Worm (Caenorhabditis elegans) whole organism, mixed stage, embryonic: ENCODE measurements around the gene clec-246.
"Not testable (repeated sequence)": the region's sequence is repeated elsewhere in the genome, so short reads cannot be mapped to it uniquely, and the experiment has no call there.

ENCODE experiments used
- M03D4.4 ChIP-seq: sonication (generic microtip); optimal IDR thresholded peaks from 2 replicates; lab custom pipeline; 2017; ENCODE audit warnings: mild to moderate bottlenecking, missing genetic modification characterization, missing compliant biosample characterization
- bed-3 ChIP-seq: fragments of 200-800 bp; sonication (Bioruptor generic); optimal IDR thresholded peaks from 3 replicates; lab custom pipeline; 2018; ENCODE audit warnings: mild to moderate bottlenecking, missing genetic modification characterization, moderate library complexity, missing compliant biosample characterization
- blmp-1 ChIP-seq: fragments of 150-350 bp; optimal IDR thresholded peaks from 2 replicates; lab custom pipeline; 2014; ENCODE audit warnings: missing biosample characterization, missing genetic modification characterization
- ceh-39 ChIP-seq: fragments of 150-350 bp; optimal IDR thresholded peaks from 2 replicates; lab custom pipeline; 2014; ENCODE audit warnings: missing biosample characterization, missing genetic modification characterization
- ceh-43 ChIP-seq: fragments of 200-800 bp; sonication (Bioruptor generic); optimal IDR thresholded peaks from 2 replicates; lab custom pipeline; 2018; ENCODE audit warnings: mild to moderate bottlenecking, missing genetic modification characterization, moderate library complexity, missing compliant biosample characterization
- ceh-83 ChIP-seq: fragments of 200-800 bp; sonication (Bioruptor generic); optimal IDR thresholded peaks from 2 replicates; lab custom pipeline; 2018; ENCODE audit warnings: mild to moderate bottlenecking, missing genetic modification characterization, missing compliant biosample characterization
- ces-1 ChIP-seq: fragments of 150-350 bp; optimal IDR thresholded peaks from 2 replicates; lab custom pipeline; 2014; ENCODE audit warnings: missing biosample characterization, missing genetic modification reagents, missing genetic modification characterization
- cnd-1 ChIP-seq: fragments of 200-800 bp; sonication (Bioruptor generic); optimal IDR thresholded peaks from 2 replicates; lab custom pipeline; 2018; ENCODE audit warnings: mild to moderate bottlenecking, missing genetic modification characterization, missing compliant biosample characterization
- drap-1 ChIP-seq: fragments of 200-800 bp; sonication (Bioruptor generic); optimal IDR thresholded peaks from 3 replicates; lab custom pipeline; 2018; ENCODE audit warnings: mild to moderate bottlenecking, missing genetic modification characterization, missing compliant biosample characterization
- elt-1 ChIP-seq: sonication (generic microtip); optimal IDR thresholded peaks from 2 replicates; lab custom pipeline; 2017; ENCODE audit warnings: missing genetic modification characterization, mild to moderate bottlenecking, missing compliant biosample characterization, antibody characterized with exemption, moderate library complexity, borderline replicate concordance; ENCODE audit not compliant: insufficient read depth
- elt-3 ChIP-seq: fragments of 150-350 bp; optimal IDR thresholded peaks from 2 replicates; lab custom pipeline; 2014; ENCODE audit warnings: missing biosample characterization, missing genetic modification characterization
- flh-1 ChIP-seq: fragments of 200-800 bp; sonication (Bioruptor generic); optimal IDR thresholded peaks from 2 replicates; lab custom pipeline; 2018; ENCODE audit warnings: mild to moderate bottlenecking, missing genetic modification characterization, moderate library complexity, missing compliant biosample characterization
- lin-13 ChIP-seq: fragments of 150-350 bp; optimal IDR thresholded peaks from 2 replicates; lab custom pipeline; 2014; ENCODE audit warnings: missing biosample characterization, missing genetic modification characterization
- lin-32 ChIP-seq: fragments of 200-800 bp; sonication (Bioruptor generic); optimal IDR thresholded peaks from 2 replicates; lab custom pipeline; 2018; ENCODE audit warnings: mild to moderate bottlenecking, missing genetic modification characterization, missing compliant biosample characterization
- lsy-2 ChIP-seq: fragments of 150-350 bp; optimal IDR thresholded peaks from 2 replicates; lab custom pipeline; 2014; ENCODE audit warnings: missing biosample characterization, missing genetic modification characterization
- mab-5 ChIP-seq: fragments of 150-350 bp; optimal IDR thresholded peaks from 2 replicates; lab custom pipeline; 2014; ENCODE audit warnings: missing biosample characterization, missing genetic modification characterization
- mep-1 ChIP-seq: fragments of 150-350 bp; optimal IDR thresholded peaks from 2 replicates; lab custom pipeline; 2017; ENCODE audit warnings: missing biosample characterization, missing genetic modification reagents, missing genetic modification characterization, inconsistent platforms
- mls-2 ChIP-seq: sonication (generic microtip); optimal IDR thresholded peaks from 2 replicates; lab custom pipeline; 2016; ENCODE audit warnings: mild to moderate bottlenecking, missing genetic modification characterization, moderate library complexity, missing compliant biosample characterization
- nhr-237 ChIP-seq: fragments of 150-350 bp; optimal IDR thresholded peaks from 2 replicates; lab custom pipeline; 2014; ENCODE audit warnings: missing biosample characterization, missing genetic modification characterization
- pha-4 ChIP-seq: fragments of 150-350 bp; optimal IDR thresholded peaks from 2 replicates; lab custom pipeline; 2018; ENCODE audit warnings: missing biosample characterization, missing genetic modification reagents, missing genetic modification characterization
- sem-2 ChIP-seq: fragments of 200-800 bp; sonication (Bioruptor generic); optimal IDR thresholded peaks from 2 replicates; lab custom pipeline; 2018; ENCODE audit warnings: mild to moderate bottlenecking, missing genetic modification characterization, missing compliant biosample characterization
- snpc-4 ChIP-seq: fragments of 150-350 bp; optimal IDR thresholded peaks from 2 replicates; lab custom pipeline; 2014; ENCODE audit warnings: missing biosample characterization, missing genetic modification characterization
- tbx-8 ChIP-seq: fragments of 200-800 bp; sonication (Bioruptor generic); optimal IDR thresholded peaks from 2 replicates; lab custom pipeline; 2018; ENCODE audit warnings: mild to moderate bottlenecking, missing genetic modification characterization, moderate library complexity, missing compliant biosample characterization
- unc-120 ChIP-seq: sonication (generic microtip); optimal IDR thresholded peaks from 2 replicates; lab custom pipeline; 2017; ENCODE audit warnings: missing genetic modification characterization, missing compliant biosample characterization; ENCODE audit not compliant: poor library complexity, severe bottlenecking
- unc-39 ChIP-seq: fragments of 150-350 bp; optimal IDR thresholded peaks from 2 replicates; lab custom pipeline; 2014; ENCODE audit warnings: missing biosample characterization, missing genetic modification characterization
- unc-62 ChIP-seq: fragments of 150-350 bp; optimal IDR thresholded peaks from 2 replicates; lab custom pipeline; 2014; ENCODE audit warnings: missing biosample characterization, missing genetic modification reagents, missing genetic modification characterization
- zip-8 ChIP-seq: fragments of 150-350 bp; optimal IDR thresholded peaks from 2 replicates; lab custom pipeline; 2014; ENCODE audit warnings: missing biosample characterization, missing genetic modification characterization

clec-246 gene

DNA sequence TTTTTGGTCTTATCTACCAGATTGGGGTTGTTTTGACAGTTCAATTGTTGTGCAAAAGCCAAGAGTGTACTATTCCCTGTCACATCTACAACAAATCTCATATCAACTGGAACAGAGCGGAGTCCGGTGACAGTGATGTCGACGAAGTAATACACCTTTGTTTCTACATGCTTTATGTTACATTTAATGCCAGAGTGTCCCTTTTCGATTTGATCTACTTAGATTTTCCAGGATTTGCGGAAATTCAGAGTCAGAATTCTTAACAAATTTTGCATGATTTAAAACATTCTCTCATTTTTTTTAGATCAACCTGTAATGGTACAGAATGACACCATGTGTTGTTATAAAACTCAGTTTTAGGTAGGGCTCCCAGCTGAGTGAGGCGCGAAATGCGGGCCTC, 26.9 kb downstream of the clec-246 start, which contains the start of gene F16H6.8:
F16H6.8 (minus strand) TSS at position 101 of the 400 bp plus-strand sequence.
- not testable (repeated sequence) for TF ChIP-seq flh-1 (GFP tag; lab: Kevin White, UChicago); mls-2 (tag; lab: Kevin White, UChicago); unc-39 (tag; lab: Kevin White, UChicago)

DNA sequence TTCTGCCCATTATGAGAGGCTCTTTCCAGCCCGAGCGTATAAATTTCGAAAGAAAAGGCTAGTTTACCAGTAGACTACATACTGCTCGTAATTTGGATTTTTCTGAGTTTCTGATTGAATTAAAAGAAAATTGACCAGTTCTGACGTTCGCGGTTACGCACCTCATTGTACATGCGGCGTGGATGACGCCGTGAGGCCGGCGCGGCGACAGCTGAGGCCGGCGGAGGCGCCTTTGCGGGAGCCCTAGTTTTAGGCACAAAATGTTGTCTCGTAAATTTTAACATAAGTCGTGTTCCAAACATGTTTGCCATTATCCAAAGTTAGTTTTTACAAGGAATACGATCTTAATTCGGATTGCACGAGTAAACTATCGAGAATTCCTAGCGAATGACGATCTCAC, 27.5 kb downstream of the clec-246 start, which contains the start of gene F16H6.9:
F16H6.9 (plus strand) TSS at position 301 of the 400 bp plus-strand sequence.
- not testable (repeated sequence) for TF ChIP-seq mep-1 (tag; lab: Kevin White, UChicago); ceh-39 (tag; lab: Kevin White, UChicago); lin-32 (GFP tag; lab: Kevin White, UChicago)

DNA sequence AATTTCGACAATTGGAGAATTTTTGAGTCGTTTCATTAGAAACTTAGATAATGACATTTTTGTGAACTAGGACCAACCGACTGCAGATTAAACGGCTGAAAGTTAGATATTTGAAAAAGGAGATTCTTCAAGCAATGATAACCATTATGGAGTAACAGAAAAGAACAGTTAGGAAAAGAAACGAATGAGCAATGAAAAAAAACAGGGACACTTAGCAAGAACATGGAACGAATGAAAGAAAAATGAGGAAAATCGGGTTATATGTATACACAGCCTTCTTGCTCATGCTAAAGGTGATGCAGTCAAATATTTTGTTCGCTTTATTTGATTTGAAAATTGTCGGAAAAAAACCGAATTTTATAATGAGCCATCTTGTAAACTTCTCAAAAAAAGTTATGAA, 35.1 kb downstream of the clec-246 start, which contains the start of gene F16H6.10:
F16H6.10 (minus strand) TSS at position 101 of the 400 bp plus-strand sequence.
- TF ChIP-seq drap-1 (GFP tag; lab: Kevin White, UChicago): no peak
- TF ChIP-seq flh-1 (GFP tag; lab: Kevin White, UChicago): no peak
- no peak for TF ChIP-seq snpc-4 (tag; lab: Kevin White, UChicago)
- TF ChIP-seq cnd-1 (tag; lab: Kevin White, UChicago): no peak
- TF ChIP-seq unc-62 (GFP tag; lab: Kevin White, UChicago): no peak
- TF ChIP-seq elt-1: no peak
- no peak for TF ChIP-seq lin-32 (GFP tag; lab: Kevin White, UChicago)
- TF ChIP-seq elt-3 (tag; lab: Kevin White, UChicago): no peak
- no peak for TF ChIP-seq blmp-1 (tag; lab: Kevin White, UChicago)
- TF ChIP-seq unc-120: no peak
- no peak for TF ChIP-seq lin-13 (tag; lab: Kevin White, UChicago)

DNA sequence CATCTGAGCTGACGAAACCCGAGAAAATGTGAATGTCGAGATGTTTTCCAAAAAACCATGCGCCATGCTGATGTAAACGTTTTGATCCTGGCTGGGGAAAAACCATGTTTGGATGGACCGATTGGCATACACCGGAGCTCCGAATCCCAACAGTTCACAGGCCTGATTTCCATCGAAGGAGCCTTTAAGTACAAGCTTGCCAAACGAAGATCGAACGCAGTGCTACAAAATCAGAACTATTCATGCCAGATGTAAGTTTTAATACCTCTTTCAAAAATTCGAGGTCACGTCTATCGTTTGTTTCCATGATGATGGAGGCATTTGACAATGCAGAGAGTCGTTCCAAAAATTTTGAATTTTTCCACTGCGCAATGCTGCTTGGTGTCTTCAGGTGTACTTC, 46.5 kb downstream of the clec-246 start:
- TF ChIP-seq cnd-1 (tag; lab: Kevin White, UChicago): no peak
- no peak for TF ChIP-seq ceh-39 (tag; lab: Kevin White, UChicago)
- TF ChIP-seq bed-3 (GFP tag; lab: Kevin White, UChicago): no peak
- TF ChIP-seq drap-1 (GFP tag; lab: Kevin White, UChicago): no peak
- no peak for TF ChIP-seq mep-1 (tag; lab: Kevin White, UChicago)
- TF ChIP-seq blmp-1 (tag; lab: Kevin White, UChicago): no peak
- TF ChIP-seq ceh-83 (GFP tag; lab: Kevin White, UChicago): no peak
- TF ChIP-seq lin-32 (GFP tag; lab: Kevin White, UChicago): no peak
- no peak for TF ChIP-seq elt-3 (tag; lab: Kevin White, UChicago)
- no peak for TF ChIP-seq tbx-8 (GFP tag; lab: Kevin White, UChicago)
- TF ChIP-seq zip-8 (tag; lab: Kevin White, UChicago): no peak
- TF ChIP-seq pha-4 (tag; lab: Kevin White, UChicago): no peak
- no peak for TF ChIP-seq ces-1 (GFP tag; lab: Kevin White, UChicago)
- no peak for TF ChIP-seq lsy-2
- TF ChIP-seq M03D4.4 (tag; lab: Kevin White, UChicago): no peak
- no peak for TF ChIP-seq ceh-43 (GFP tag; lab: Kevin White, UChicago)
- no peak for TF ChIP-seq unc-62 (GFP tag; lab: Kevin White, UChicago)

DNA sequence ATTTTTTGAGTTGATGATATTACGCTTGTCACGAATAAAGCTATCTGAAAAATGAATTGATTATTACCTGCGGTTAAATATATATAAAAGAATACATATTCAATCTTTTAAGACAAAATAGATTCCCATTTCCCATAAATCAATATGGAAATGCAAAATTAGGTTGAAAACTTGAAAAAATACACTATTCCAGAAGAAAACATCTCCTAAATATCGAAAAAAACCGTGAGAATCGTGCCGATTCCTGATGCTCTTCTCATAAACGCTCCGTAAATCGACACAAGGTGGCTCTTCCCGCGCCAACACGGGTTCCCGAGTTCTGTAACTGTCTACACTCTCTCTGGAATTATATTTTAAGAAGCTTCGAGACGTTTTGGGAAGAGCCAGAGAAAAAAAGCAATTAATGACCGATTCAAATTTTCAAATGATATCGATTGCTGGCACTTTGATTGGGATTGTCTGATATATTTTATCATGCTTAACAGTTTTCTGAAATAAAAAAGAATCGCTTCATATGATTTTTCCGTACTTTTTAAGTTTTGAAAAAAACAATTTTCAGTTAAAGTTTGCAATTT, 47.5 kb downstream of the clec-246 start, which contains the start of gene R10E8.3:
R10E8.3 (minus strand) TSS at position 51 of the 575 bp plus-strand sequence.
- TF ChIP-seq pha-4 (tag; lab: Kevin White, UChicago): no peak
- no peak for TF ChIP-seq mab-5 (tag; lab: Kevin White, UChicago)
- TF ChIP-seq lsy-2: no peak
- no peak for TF ChIP-seq elt-3 (tag; lab: Kevin White, UChicago)
- no peak for TF ChIP-seq elt-1
- TF ChIP-seq sem-2 (GFP tag; lab: Kevin White, UChicago): no peak
- TF ChIP-seq lin-13 (tag; lab: Kevin White, UChicago): no peak
- no peak for TF ChIP-seq nhr-237 (tag; lab: Kevin White, UChicago)
- TF ChIP-seq cnd-1 (tag; lab: Kevin White, UChicago): no peak
- no peak for TF ChIP-seq mep-1 (tag; lab: Kevin White, UChicago)
- TF ChIP-seq, all 35 proteins: peak for 0
